Worm (Caenorhabditis elegans) whole organism, late embryonic: ENCODE data around the gene F55A11.11.

ENCODE experiments used
- ceh-30 ChIP-seq: fragments of 150-350 bp; optimal IDR thresholded peaks from 2 replicates; lab custom pipeline; 2014; ENCODE audit warnings: missing biosample characterization, missing genetic modification characterization
- ceh-34 ChIP-seq: sonication (generic microtip); optimal IDR thresholded peaks from 2 replicates; lab custom pipeline; 2016; ENCODE audit warnings: mild to moderate bottlenecking, missing genetic modification characterization, missing compliant biosample characterization
- dve-1 ChIP-seq: sonication (generic microtip); optimal IDR thresholded peaks from 2 replicates; lab custom pipeline; 2017; ENCODE audit warnings: antibody characterized with exemption, mild to moderate bottlenecking, missing genetic modification characterization, missing compliant biosample characterization
- eyg-1 ChIP-seq: sonication (generic microtip); optimal IDR thresholded peaks from 2 replicates; lab custom pipeline; 2016; ENCODE audit warnings: missing genotype, missing genetic modification characterization, missing compliant biosample characterization
- pha-4 ChIP-seq: fragments of 150-350 bp; optimal IDR thresholded peaks from 2 replicates; lab custom pipeline; 2018; ENCODE audit warnings: missing biosample characterization, missing genetic modification reagents, missing genetic modification characterization
- sox-2 ChIP-seq: fragments of 200-800 bp; sonication (Bioruptor generic); IDR thresholded peaks from 2 replicates; pipeline ENCODE4 v1.3.6; 2022; ENCODE audit warnings: missing genetic modification reagents, missing genetic modification characterization, missing compliant biosample characterization

DNA sequence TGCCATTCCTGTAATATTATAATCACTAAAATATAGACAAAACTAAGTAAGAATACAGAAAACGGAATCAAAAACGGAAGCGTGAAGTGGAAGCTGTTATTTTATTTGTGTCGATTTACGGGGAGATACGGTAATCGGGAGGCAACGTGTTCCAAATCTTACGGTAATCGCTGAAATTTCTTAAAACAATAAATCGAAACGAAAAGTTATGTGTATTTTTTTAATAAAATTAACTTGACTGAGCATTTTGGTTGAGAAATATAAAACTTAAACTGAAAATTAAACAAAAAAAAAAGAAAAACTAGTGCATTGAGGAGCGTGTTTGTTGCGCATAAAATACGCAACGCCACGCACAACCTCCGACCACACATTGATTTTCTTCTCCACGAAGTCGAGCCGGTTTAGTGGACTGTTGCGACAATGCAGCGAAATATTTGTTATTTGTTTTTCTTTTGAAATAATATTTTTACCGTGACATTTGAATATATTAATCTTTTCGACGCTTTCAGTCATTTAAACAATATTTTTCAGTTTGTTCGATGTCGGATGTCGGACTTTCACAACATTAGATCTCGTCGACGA is 18.5 kb upstream of the F55A11.11 start, which contains the start of the genes F55A11.1 and syx-5:
- TF ChIP-seq dve-1 (no peak), sox-2 (GFP tag; lab: Robert Waterston, UW) (no peak), eyg-1 (tag; lab: Kevin White, UChicago) (no peak), ceh-34 (tag; lab: Kevin White, UChicago) (peak; percentile 44), pha-4 (tag; lab: Kevin White, UChicago) (no peak), ceh-30 (tag; lab: Kevin White, UChicago) (peak; percentile 74)
